Fruit fly (Drosophila melanogaster): ENCODE results near the gene MME1.

Gene MME1

dm6 chr2L:7056189-7056926 is 29.0 kb downstream of the MME1 start, which contains the start of gene Mnn1 (continued):
- TF ChIP-seq CG3838 (GFP tag; optimal IDR thresholded peaks at IDR 0.05) = no peak
- peak; percentile 34 for TF ChIP-seq CG17912 (GFP tag; optimal IDR thresholded peaks at IDR 0.05)
- TF ChIP-seq CG14667 (GFP tag; IDR thresholded peaks at IDR 0.05) = no peak
- TF ChIP-seq CG17328 (GFP tag; IDR thresholded peaks at IDR 0.05) = no peak
- TF ChIP-seq vfl (GFP tag; optimal IDR thresholded peaks at IDR 0.05) = peak; percentile 52
- TF ChIP-seq Mad (GFP tag; optimal IDR thresholded peaks at IDR 0.05) = peak; percentile 4
- 0 out of 2 replicates have a peak, but pooled peaks have one; percentile 43 for TF ChIP-seq Dref (GFP tag; IDR thresholded peaks at IDR 0.05)
- peak; percentile 84 for TF ChIP-seq MESR4 (GFP tag; optimal IDR thresholded peaks at IDR 0.05)
- TF ChIP-seq Oli (tag; optimal IDR thresholded peaks at IDR 0.05) = no peak
- TF ChIP-seq CG7271 (tag; optimal IDR thresholded peaks at IDR 0.05) = no peak
- no peak for TF ChIP-seq sim (GFP tag; IDR thresholded peaks at IDR 0.05)
- TF ChIP-seq Hmr (GFP tag; optimal IDR thresholded peaks at IDR 0.05) = no peak
- no peak for TF ChIP-seq CG12219 (GFP tag; optimal IDR thresholded peaks at IDR 0.05)
- no peak for TF ChIP-seq org-1 (GFP tag; optimal IDR thresholded peaks at IDR 0.05)
- no peak for TF ChIP-seq Blimp-1 (GFP tag; optimal IDR thresholded peaks at IDR 0.05)
- peak; percentile 70 for TF ChIP-seq CG2116 (GFP tag; optimal IDR thresholded peaks at IDR 0.05)
- no peak for TF ChIP-seq CG17568 (GFP tag; optimal IDR thresholded peaks at IDR 0.05)
- peak; percentile 86 for TF ChIP-seq D (optimal IDR thresholded peaks at IDR 0.05)
- TF ChIP-seq D (GFP tag; optimal IDR thresholded peaks at IDR 0.05) = no peak
- TF ChIP-seq CG15514 (GFP tag; optimal IDR thresholded peaks at IDR 0.05) = peak; percentile 82
- TF ChIP-seq Med (GFP tag) = peak; percentile 96
- peak; percentile 91 for TF ChIP-seq CG11504 (tag; optimal IDR thresholded peaks at IDR 0.05)
- peak; percentile 71; the same call in 2 of the 3 replicates for TF ChIP-seq ci (GFP tag; IDR thresholded peaks at IDR 0.05)
- TF ChIP-seq CG4282 (GFP tag; optimal IDR thresholded peaks at IDR 0.05) = no peak
- TF ChIP-seq sc (optimal IDR thresholded peaks at IDR 0.05) = no peak
- no peak for TF ChIP-seq sc (GFP tag; optimal IDR thresholded peaks at IDR 0.05)
- no peak for TF ChIP-seq tio (GFP tag; optimal IDR thresholded peaks at IDR 0.05)
- no peak for TF ChIP-seq CG12744 (GFP tag; optimal IDR thresholded peaks at IDR 0.05)
- no peak for TF ChIP-seq pita (GFP tag; optimal IDR thresholded peaks at IDR 0.05)
- TF ChIP-seq CG5953 (GFP tag; IDR thresholded peaks at IDR 0.05) = no peak
- TF ChIP-seq CG13775 (GFP tag; optimal IDR thresholded peaks at IDR 0.05) = no peak
- no peak for TF ChIP-seq CG30020 (tag; optimal IDR thresholded peaks at IDR 0.05)
- no peak for TF ChIP-seq gcm (GFP tag; optimal IDR thresholded peaks at IDR 0.05)
- TF ChIP-seq MTF-1 (GFP tag; optimal IDR thresholded peaks at IDR 0.05; ENCODE audit: borderline replicate concordance) = no peak
- peak; percentile 84 for TF ChIP-seq p53 (GFP tag; optimal IDR thresholded peaks at IDR 0.05)
- no peak for TF ChIP-seq HHEX (GFP tag; optimal IDR thresholded peaks at IDR 0.05)
- TF ChIP-seq BtbVII (GFP tag; optimal IDR thresholded peaks at IDR 0.05) = no peak
- TF ChIP-seq amos (GFP tag; IDR thresholded peaks at IDR 0.05; ENCODE audit: partially characterized antibody) = no peak; the same call in 1 of the 2 replicates
- TF ChIP-seq CG15696 (tag; optimal IDR thresholded peaks at IDR 0.05) = no peak
- TF ChIP-seq Awh (GFP tag; IDR thresholded peaks at IDR 0.05) = no peak
- TF ChIP-seq Xrp1 (GFP tag; IDR thresholded peaks at IDR 0.05) = peak; percentile 26; the same call in 1 of the 2 replicates
- no peak for TF ChIP-seq CG9876 (GFP tag; optimal IDR thresholded peaks at IDR 0.05)
- no peak for TF ChIP-seq Gsc (GFP tag; IDR thresholded peaks at IDR 0.05)
- peak; percentile 53 for TF ChIP-seq Dad (GFP tag; optimal IDR thresholded peaks at IDR 0.05)
- peak; percentile 27 for TF ChIP-seq shn (GFP tag; optimal IDR thresholded peaks at IDR 0.05)
- peak; percentile 22 for TF ChIP-seq emc (GFP tag; optimal IDR thresholded peaks at IDR 0.05)
- no peak for TF ChIP-seq CG14441 (GFP tag; IDR thresholded peaks at IDR 0.05)
- TF ChIP-seq abd-A (tag; optimal IDR thresholded peaks at IDR 0.05) = no peak
- no peak for TF ChIP-seq pros (GFP tag; optimal IDR thresholded peaks at IDR 0.05)
- TF ChIP-seq CG10321 (GFP tag; IDR thresholded peaks at IDR 0.05) = no peak
